Fruit fly (Drosophila melanogaster) whole organism, embryonic: ENCODE data around the gene ast.

Experiments
- Asciz ChIP-seq: fragments of 200-800 bp; sonication (Bioruptor generic); optimal IDR thresholded peaks from 2 replicates; lab custom pipeline; 2017; ENCODE audit warnings: missing biosample characterization, mild to moderate bottlenecking, missing genetic modification characterization, missing genetic modification reagents
- Bgb ChIP-seq: fragments of 200-800 bp; sonication (Bioruptor generic); IDR thresholded peaks from 2 replicates; pipeline ENCODE4 v1.3.6; 2022; ENCODE audit warnings: missing biosample characterization, missing genetic modification characterization; ENCODE audit not compliant: partially characterized antibody
- CG10321 ChIP-seq: fragments of 200-800 bp; sonication (Bioruptor generic); IDR thresholded peaks from 2 replicates; pipeline ENCODE4 v1.3.6; 2022; ENCODE audit warnings: missing biosample characterization, missing genetic modification characterization
- CG10959 ChIP-seq: fragments of 200-800 bp; sonication (Bioruptor generic); IDR thresholded peaks from 2 replicates; pipeline ENCODE4 v1.3.6; 2022; ENCODE audit warnings: missing biosample characterization, missing genetic modification characterization
- CG12744 ChIP-seq: fragments of 200-800 bp; sonication (Bioruptor generic); optimal IDR thresholded peaks from 2 replicates; lab custom pipeline; 2016; ENCODE audit warnings: missing biosample characterization, missing genetic modification characterization
- CG13424 ChIP-seq: fragments of 200-800 bp; sonication (Bioruptor generic); optimal IDR thresholded peaks from 2 replicates; lab custom pipeline; 2019; ENCODE audit warnings: missing biosample characterization, mild to moderate bottlenecking, missing genetic modification characterization, moderate library complexity
- CG13894 ChIP-seq: fragments of 200-800 bp; sonication (Bioruptor generic); optimal IDR thresholded peaks from 3 replicates; lab custom pipeline; 2018; ENCODE audit warnings: missing biosample characterization, mild to moderate bottlenecking, missing genetic modification characterization, moderate library complexity
- CG15011 ChIP-seq: fragments of 200-800 bp; sonication (Bioruptor generic); optimal IDR thresholded peaks from 3 replicates; lab custom pipeline; 2018; ENCODE audit warnings: missing biosample characterization, mild to moderate bottlenecking, missing genetic modification characterization
- CG1603 ChIP-seq: fragments of 200-800 bp; sonication (Bioruptor generic); optimal IDR thresholded peaks from 2 replicates; lab custom pipeline; 2019; ENCODE audit warnings: missing biosample characterization, mild to moderate bottlenecking, missing genetic modification characterization, moderate library complexity
- CG16813 ChIP-seq: fragments of 200-800 bp; sonication (Bioruptor generic); IDR thresholded peaks from 3 replicates; pipeline ENCODE4 v1.3.6; 2022; ENCODE audit warnings: missing biosample characterization, missing genetic modification characterization; ENCODE audit not compliant: partially characterized antibody
- CG17568 ChIP-seq: fragments of 200-800 bp; sonication (Bioruptor generic); optimal IDR thresholded peaks from 2 replicates; lab custom pipeline; 2018; ENCODE audit warnings: missing biosample characterization, mild to moderate bottlenecking, missing genetic modification characterization, moderate library complexity
- CG17802 ChIP-seq: fragments of 200-800 bp; sonication (Bioruptor generic); optimal IDR thresholded peaks from 2 replicates; lab custom pipeline; 2018; ENCODE audit warnings: missing biosample characterization, mild to moderate bottlenecking, missing genetic modification characterization, moderate library complexity
- CG17829 ChIP-seq: fragments of 200-800 bp; optimal IDR thresholded peaks from 2 replicates; lab custom pipeline; 2019; ENCODE audit warnings: missing biosample characterization, mild to moderate bottlenecking, missing genetic modification characterization, moderate library complexity
- CG2116 ChIP-seq: fragments of 200-800 bp; sonication (Bioruptor generic); optimal IDR thresholded peaks from 3 replicates; lab custom pipeline; 2018; ENCODE audit warnings: missing biosample characterization, mild to moderate bottlenecking, missing genetic modification characterization
- CG3847 ChIP-seq: fragments of 200-800 bp; sonication (Bioruptor generic); IDR thresholded peaks from 2 replicates; pipeline ENCODE4 v1.3.6; 2022; ENCODE audit warnings: missing biosample characterization, missing genetic modification characterization
- CG5180 ChIP-seq: fragments of 200-800 bp; sonication (Bioruptor generic); optimal IDR thresholded peaks from 3 replicates; lab custom pipeline; 2017; ENCODE audit warnings: missing biosample characterization, missing genetic modification characterization, mild to moderate bottlenecking, moderate library complexity, missing genetic modification reagents
- CG6854 ChIP-seq: fragments of 200-800 bp; sonication (Bioruptor generic); optimal IDR thresholded peaks from 3 replicates; lab custom pipeline; 2017; ENCODE audit warnings: missing biosample characterization, mild to moderate bottlenecking, missing genetic modification characterization
- CG7556 ChIP-seq: fragments of 200-800 bp; sonication (Bioruptor generic); optimal IDR thresholded peaks from 2 replicates; lab custom pipeline; 2017; ENCODE audit warnings: missing biosample characterization, mild to moderate bottlenecking, missing genetic modification characterization
- CG7786 ChIP-seq: fragments of 200-800 bp; sonication (Bioruptor generic); optimal IDR thresholded peaks from 2 replicates; lab custom pipeline; 2016; ENCODE audit warnings: missing biosample characterization, missing genetic modification characterization
- CG7839 ChIP-seq: fragments of 200-800 bp; sonication (Bioruptor generic); optimal IDR thresholded peaks from 3 replicates; lab custom pipeline; 2018; ENCODE audit warnings: missing biosample characterization, mild to moderate bottlenecking, missing genetic modification characterization, moderate library complexity
- CG8281 ChIP-seq: fragments of 200-800 bp; sonication (Bioruptor generic); optimal IDR thresholded peaks from 2 replicates; lab custom pipeline; 2018; ENCODE audit warnings: missing biosample characterization, mild to moderate bottlenecking, missing genetic modification characterization, moderate library complexity
- CG9727 ChIP-seq: fragments of 200-800 bp; sonication (Bioruptor generic); optimal IDR thresholded peaks from 3 replicates; lab custom pipeline; 2017; ENCODE audit warnings: missing biosample characterization, mild to moderate bottlenecking, missing genetic modification characterization
- CG9817 ChIP-seq: fragments of 200-800 bp; sonication (Bioruptor generic); optimal IDR thresholded peaks from 2 replicates; lab custom pipeline; 2018; ENCODE audit warnings: missing biosample characterization, mild to moderate bottlenecking, missing genetic modification characterization, moderate library complexity
- Dad ChIP-seq: fragments of 200-800 bp; sonication (Bioruptor generic); optimal IDR thresholded peaks from 3 replicates; lab custom pipeline; 2016; ENCODE audit warnings: missing biosample characterization, missing genetic modification characterization
- Deaf1 ChIP-seq: fragments of 200-800 bp; optimal IDR thresholded peaks from 3 replicates; lab custom pipeline; 2019; ENCODE audit warnings: missing biosample characterization, mild to moderate bottlenecking, missing genetic modification characterization, moderate library complexity
- Drgx ChIP-seq: fragments of 200-800 bp; sonication (Bioruptor generic); IDR thresholded peaks from 2 replicates; pipeline ENCODE4 v1.3.6; 2022; ENCODE audit warnings: missing biosample characterization, missing genetic modification characterization
- Fer3 ChIP-seq: fragments of 200-800 bp; sonication (Bioruptor generic); optimal IDR thresholded peaks from 2 replicates; lab custom pipeline; 2018; ENCODE audit warnings: missing biosample characterization, mild to moderate bottlenecking, missing genetic modification characterization, moderate library complexity
- H15 ChIP-seq: fragments of 200-800 bp; sonication (Bioruptor generic); IDR thresholded peaks from 3 replicates; pipeline ENCODE4 v1.3.6; 2022; ENCODE audit warnings: missing biosample characterization, missing genetic modification characterization
- Nf-YA ChIP-seq: fragments of 200-800 bp; sonication (Bioruptor generic); IDR thresholded peaks from 2 replicates; pipeline ENCODE4 v1.3.6; 2022; ENCODE audit warnings: missing biosample characterization, missing genetic modification characterization
- Nf-YC ChIP-seq: fragments of 200-800 bp; optimal IDR thresholded peaks from 3 replicates; lab custom pipeline; 2019; ENCODE audit warnings: missing biosample characterization, mild to moderate bottlenecking, missing genetic modification characterization, moderate library complexity
- Ravus ChIP-seq: fragments of 200-800 bp; sonication (Bioruptor generic); IDR thresholded peaks from 2 replicates; pipeline ENCODE4 v1.3.6; 2022; ENCODE audit warnings: missing biosample characterization, missing genetic modification characterization
- Scr ChIP-seq: fragments of 200-800 bp; sonication (Bioruptor generic); IDR thresholded peaks from 2 replicates; pipeline ENCODE4 v1.3.6; 2022; ENCODE audit warnings: missing biosample characterization, missing genetic modification characterization; ENCODE audit not compliant: partially characterized antibody
- Sox102F ChIP-seq: fragments of 200-800 bp; sonication (Bioruptor generic); optimal IDR thresholded peaks from 2 replicates; lab custom pipeline; 2018; ENCODE audit warnings: missing biosample characterization, mild to moderate bottlenecking, missing genetic modification characterization, moderate library complexity
- Tbp ChIP-seq: fragments of >200 bp; optimal IDR thresholded peaks from 2 replicates; lab custom pipeline; 2018; ENCODE audit warnings: missing biosample characterization, missing genetic modification characterization
- amos ChIP-seq: fragments of 200-800 bp; sonication (Bioruptor generic); IDR thresholded peaks from 2 replicates; pipeline ENCODE4 v1.3.6; 2022; ENCODE audit warnings: missing biosample characterization, missing genetic modification characterization; ENCODE audit not compliant: partially characterized antibody
- disco-r ChIP-seq: fragments of 200-800 bp; sonication (Bioruptor generic); optimal IDR thresholded peaks from 2 replicates; lab custom pipeline; 2016; ENCODE audit warnings: missing biosample characterization, missing genetic modification characterization
- dm ChIP-seq: fragments of 200-800 bp; sonication (Bioruptor generic); optimal IDR thresholded peaks from 3 replicates; lab custom pipeline; 2016; ENCODE audit warnings: missing biosample characterization, missing genetic modification characterization
- en ChIP-seq: fragments of 200-800 bp; sonication (Bioruptor generic); optimal IDR thresholded peaks from 2 replicates; lab custom pipeline; 2016; ENCODE audit warnings: missing biosample characterization, missing genetic modification characterization
- fd102C ChIP-seq: fragments of 200-800 bp; sonication (Bioruptor generic); optimal IDR thresholded peaks from 2 replicates; lab custom pipeline; 2018; ENCODE audit warnings: missing biosample characterization, mild to moderate bottlenecking, missing genetic modification characterization, moderate library complexity
- gce ChIP-seq: fragments of 200-800 bp; sonication (Bioruptor generic); IDR thresholded peaks from 3 replicates; pipeline ENCODE4 v1.3.6; 2022; ENCODE audit warnings: missing biosample characterization, missing genetic modification characterization
- hbn ChIP-seq: fragments of 200-800 bp; sonication (Bioruptor generic); IDR thresholded peaks from 2 replicates; pipeline ENCODE4 v1.3.6; 2022; ENCODE audit warnings: missing biosample characterization, missing genetic modification characterization; ENCODE audit not compliant: partially characterized antibody
- kay ChIP-seq: fragments of 200-800 bp; sonication (Bioruptor generic); optimal IDR thresholded peaks from 2 replicates; lab custom pipeline; 2016; ENCODE audit warnings: missing biosample characterization, missing genetic modification characterization
- klu ChIP-seq: fragments of 200-800 bp; sonication (Bioruptor generic); IDR thresholded peaks from 2 replicates; pipeline ENCODE4 v1.3.6; 2022; ENCODE audit warnings: missing biosample characterization, missing genetic modification characterization
- oc ChIP-seq: fragments of 200-800 bp; sonication (Bioruptor generic); optimal IDR thresholded peaks from 2 replicates; lab custom pipeline; 2018; ENCODE audit warnings: missing biosample characterization, mild to moderate bottlenecking, missing genetic modification characterization, moderate library complexity
- pan ChIP-seq, 4 experiments: fragments of >200 bp in 3 of 4; fragments of 200-800 bp in 1 of 4; sonication (Bioruptor generic) in 1 of 4; optimal IDR thresholded peaks in 3 of 4; IDR thresholded peaks in 1 of 4; 2 replicates each; pipeline versions ENCODE4 v1.3.6 to Lab custom; 2017 to 2022; ENCODE audit warnings: missing biosample characterization in 2 of 4, missing genetic modification characterization in 2 of 4, mixed read lengths in 1 of 4
- pita ChIP-seq: fragments of 200-800 bp; sonication (Bioruptor generic); optimal IDR thresholded peaks from 2 replicates; lab custom pipeline; 2017; ENCODE audit warnings: missing biosample characterization, mild to moderate bottlenecking, missing genetic modification characterization
- row ChIP-seq: fragments of 200-800 bp; sonication (Bioruptor generic); IDR thresholded peaks from 3 replicates; pipeline ENCODE4 v1.3.6; 2022; ENCODE audit warnings: missing biosample characterization, missing genetic modification characterization
- seq ChIP-seq: fragments of 200-800 bp; sonication (Bioruptor generic); IDR thresholded peaks from 2 replicates; pipeline ENCODE4 v1.3.6; 2022; ENCODE audit warnings: missing biosample characterization, missing genetic modification characterization
- sisA ChIP-seq: fragments of 200-800 bp; sonication (Bioruptor generic); IDR thresholded peaks from 2 replicates; pipeline ENCODE4 v1.3.6; 2022; ENCODE audit warnings: missing biosample characterization, missing genetic modification characterization
- tin ChIP-seq: fragments of 200-800 bp; sonication (Bioruptor generic); optimal IDR thresholded peaks from 3 replicates; lab custom pipeline; 2016; ENCODE audit warnings: missing biosample characterization, missing genetic modification characterization

Gene ast

dm6 chr2L:1072184-1072583, 5.6 kb upstream of the ast start (continued):
- TF ChIP-seq CG16813 (GFP tag; lab: Robert Waterston, UW): no peak
- peak; percentile 85 for TF ChIP-seq fd102C (GFP tag; lab: Kevin White, UChicago)
- peak; percentile 91 for TF ChIP-seq CG7556
- no peak for TF ChIP-seq amos (GFP tag; lab: Robert Waterston, UW)
- peak; percentile 18; the same call in 1 of the 3 replicates for TF ChIP-seq row (GFP tag; lab: Robert Waterston, UW)
- TF ChIP-seq Nf-YA (GFP tag; lab: Robert Waterston, UW): peak; percentile 94
- TF ChIP-seq CG2116 (GFP tag; lab: Kevin White, UChicago): peak; percentile 81
- peak; percentile 91 for TF ChIP-seq disco-r (GFP tag; lab: Kevin White, UChicago)
- TF ChIP-seq pita (GFP tag; lab: Kevin White, UChicago): no peak
- peak; percentile 50 for TF ChIP-seq CG13894 (tag; lab: Kevin White, UChicago)
- TF ChIP-seq Sox102F: peak; percentile 92
- peak; percentile 83 for TF ChIP-seq H15 (GFP tag; lab: Robert Waterston, UW)
- peak; percentile 98 for TF ChIP-seq Asciz
- TF ChIP-seq gce (GFP tag; lab: Robert Waterston, UW): peak; percentile 94
- peak; percentile 86 for TF ChIP-seq kay (GFP tag; lab: Kevin White, UChicago)
- no peak for TF ChIP-seq Scr (GFP tag; lab: Robert Waterston, UW)
- TF ChIP-seq Dad: peak; percentile 90
- peak; percentile 96 for TF ChIP-seq CG17568 (GFP tag; lab: Kevin White, UChicago)
- TF ChIP-seq CG17802 (tag; lab: Kevin White, UChicago): peak; percentile 67
- TF ChIP-seq CG5180 (GFP tag; lab: Kevin White, UChicago): peak; percentile 88
- TF ChIP-seq CG12744 (GFP tag; lab: Kevin White, UChicago): peak; percentile 93
- TF ChIP-seq CG9817 (tag; lab: Kevin White, UChicago): peak; percentile 82
- TF ChIP-seq seq: peak; percentile 93
- TF ChIP-seq Bgb (GFP tag; lab: Robert Waterston, UW): no peak
- peak; percentile 66 for TF ChIP-seq CG10321
- TF ChIP-seq Nf-YC (tag; lab: Kevin White, UChicago): peak; percentile 53
- no peak for TF ChIP-seq Tbp (GFP tag; lab: Kevin White, UChicago)
- no peak for TF ChIP-seq pan (optimal IDR thresholded peaks at IDR 0.05; lab: Kevin White, UChicago)
- peak in 1 of 2 experiments; percentile 89 for TF ChIP-seq pan (GFP tag; optimal IDR thresholded peaks at IDR 0.05 in 1 of 2, IDR thresholded peaks at IDR 0.05 in 1 of 2)
- peak; percentile 96 for TF ChIP-seq CG1603 (tag; lab: Kevin White, UChicago)
- TF ChIP-seq en (GFP tag; lab: Kevin White, UChicago): peak; percentile 90
- TF ChIP-seq CG13424 (tag; lab: Kevin White, UChicago): peak; percentile 86
- peak; percentile 86 for TF ChIP-seq CG8281 (tag; lab: Kevin White, UChicago)
- no peak for TF ChIP-seq sisA (GFP tag; lab: Robert Waterston, UW)
- TF ChIP-seq CG17829: peak; percentile 77
- peak; percentile 82 for TF ChIP-seq dm (GFP tag; lab: Kevin White, UChicago)
- peak; percentile 76 for TF ChIP-seq klu
- peak; percentile 90 for TF ChIP-seq Fer3 (tag; lab: Kevin White, UChicago)
- peak; percentile 83 for TF ChIP-seq CG7839 (tag; lab: Kevin White, UChicago)
- peak; percentile 87 for TF ChIP-seq CG7786
- TF ChIP-seq CG15011 (GFP tag; lab: Kevin White, UChicago): peak; percentile 92
- TF ChIP-seq CG9727 (GFP tag; lab: Kevin White, UChicago): peak; percentile 95
- TF ChIP-seq Ravus (GFP tag; lab: Robert Waterston, UW): peak; percentile 32; the same call in 1 of the 2 replicates
- TF ChIP-seq Deaf1 (tag; lab: Kevin White, UChicago): peak; percentile 50
- TF ChIP-seq Drgx (GFP tag; lab: Robert Waterston, UW): peak; percentile 73
- peak; percentile 80 for TF ChIP-seq tin (GFP tag; lab: Kevin White, UChicago)
- TF ChIP-seq CG10959 (GFP tag; lab: Robert Waterston, UW): peak; percentile 81
- peak; percentile 88 for TF ChIP-seq CG6854 (GFP tag; lab: Kevin White, UChicago)
- TF ChIP-seq hbn: no peak
- TF ChIP-seq oc (tag; lab: Kevin White, UChicago): peak; percentile 92
- TF ChIP-seq CG3847 (GFP tag; lab: Robert Waterston, UW): peak; percentile 75
